Fruit fly (Drosophila melanogaster): ENCODE measurements around the gene pon.

The pon gene

DNA sequence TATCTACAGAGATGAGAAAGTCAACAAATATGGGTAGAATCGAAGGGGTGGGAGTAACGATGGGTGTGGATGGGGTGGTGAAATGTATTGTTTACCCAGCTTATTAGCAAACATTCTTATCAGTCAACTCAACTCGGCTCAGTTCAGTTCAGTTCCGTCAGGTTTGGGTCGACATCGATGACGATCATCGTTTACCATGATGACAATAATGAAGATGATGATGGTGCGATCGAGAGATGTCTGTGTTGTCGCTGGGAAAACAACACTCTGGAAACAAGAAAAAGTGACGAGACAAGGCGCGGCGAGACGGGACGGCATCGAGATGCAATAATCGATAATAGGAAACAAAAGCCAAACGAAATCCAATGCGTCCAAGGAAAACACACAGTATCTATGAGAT lies 26.4 kb upstream of the pon start (continued):
- TF ChIP-seq gcm (GFP tag; optimal IDR thresholded peaks at IDR 0.05) (peak; percentile 32), CG6254 (GFP tag; optimal IDR thresholded peaks at IDR 0.05) (peak; percentile 4), Antp (GFP tag; optimal IDR thresholded peaks at IDR 0.05) (no peak), tll (GFP tag; optimal IDR thresholded peaks at IDR 0.05) (peak in 1 of 2 experiments; percentile 56), MTF-1 (GFP tag; optimal IDR thresholded peaks at IDR 0.05; ENCODE audit: borderline replicate concordance) (peak; percentile 37), CG8924 (tag; optimal IDR thresholded peaks at IDR 0.05) (peak; percentile 32), CG31365 (tag; optimal IDR thresholded peaks at IDR 0.05) (peak; percentile 5), abd-A (tag; optimal IDR thresholded peaks at IDR 0.05) (no peak), sna (GFP tag; IDR thresholded peaks at IDR 0.05; ENCODE audit: partially characterized antibody) (no peak), sim (GFP tag; IDR thresholded peaks at IDR 0.05) (no peak), CG8290 (GFP tag; optimal IDR thresholded peaks at IDR 0.05) (no peak), CG8290 (tag; optimal IDR thresholded peaks at IDR 0.05) (no peak), CG2120 (GFP tag; optimal IDR thresholded peaks at IDR 0.05) (no peak), CG17359 (tag; optimal IDR thresholded peaks at IDR 0.05) (peak; percentile 37), Mes4 (GFP tag; optimal IDR thresholded peaks at IDR 0.05) (peak; percentile 24), bcd (GFP tag; optimal IDR thresholded peaks at IDR 0.05) (no peak), Jarid2 (GFP tag; optimal IDR thresholded peaks at IDR 0.05) (no peak), lmd (GFP tag; IDR thresholded peaks at IDR 0.05) (no peak), CG1233 (GFP tag; optimal IDR thresholded peaks at IDR 0.05) (peak; percentile 13), BtbVII (GFP tag; optimal IDR thresholded peaks at IDR 0.05) (no peak), dmrt99B (tag; optimal IDR thresholded peaks at IDR 0.05) (no peak), hbn (GFP tag; IDR thresholded peaks at IDR 0.05; ENCODE audit: partially characterized antibody) (no peak), CG15479 (GFP tag; optimal IDR thresholded peaks at IDR 0.05) (peak; percentile 93), Lhr (GFP tag; optimal IDR thresholded peaks at IDR 0.05) (peak; percentile 37), Ada2b (GFP tag; IDR thresholded peaks at IDR 0.05) (no peak), phol (tag; optimal IDR thresholded peaks at IDR 0.05) (no peak), Hmr (GFP tag; optimal IDR thresholded peaks at IDR 0.05) (no peak), CG4404 (GFP tag; IDR thresholded peaks at IDR 0.05) (no peak), CG1792 (GFP tag; optimal IDR thresholded peaks at IDR 0.05) (peak; percentile 8), CG11695 (GFP tag; IDR thresholded peaks at IDR 0.05) (no peak), CG11398 (GFP tag; optimal IDR thresholded peaks at IDR 0.05) (no peak), Oaz (GFP tag; IDR thresholded peaks at IDR 0.05) (no peak), sr (GFP tag; IDR thresholded peaks at IDR 0.05) (no peak), wek (GFP tag; optimal IDR thresholded peaks at IDR 0.05) (peak; percentile 51), CG4282 (GFP tag; optimal IDR thresholded peaks at IDR 0.05) (no peak), CG16813 (GFP tag; IDR thresholded peaks at IDR 0.05; ENCODE audit: partially characterized antibody) (no peak), kay (GFP tag; optimal IDR thresholded peaks at IDR 0.05) (no peak), tap (tag; optimal IDR thresholded peaks at IDR 0.05) (peak; percentile 11), NK7.1 (GFP tag; optimal IDR thresholded peaks at IDR 0.05) (no peak), pan (optimal IDR thresholded peaks at IDR 0.05) (no peak), pan (GFP tag; optimal IDR thresholded peaks at IDR 0.05 in 1 of 2, IDR thresholded peaks at IDR 0.05 in 1 of 2) (no peak), Awh (GFP tag; IDR thresholded peaks at IDR 0.05) (no peak), dimm (GFP tag; IDR thresholded peaks at IDR 0.05) (no peak), tin (GFP tag; optimal IDR thresholded peaks at IDR 0.05) (no peak), CG15601 (tag; optimal IDR thresholded peaks at IDR 0.05) (peak; percentile 38), Fer2 (tag; optimal IDR thresholded peaks at IDR 0.05) (no peak), twi (tag; optimal IDR thresholded peaks at IDR 0.05) (peak; percentile 54), CG12236 (GFP tag; optimal IDR thresholded peaks at IDR 0.05) (no peak), CTCF (GFP tag; optimal IDR thresholded peaks at IDR 0.05) (peak; percentile 1), bigmax (GFP tag; optimal IDR thresholded peaks at IDR 0.05) (no peak), lilli (GFP tag; optimal IDR thresholded peaks at IDR 0.05) (no peak), zen2 (GFP tag; IDR thresholded peaks at IDR 0.05; ENCODE audit: partially characterized antibody) (no peak)

All from whole organism, embryonic.